Worm (Caenorhabditis elegans): ENCODE results near the gene frpr-18.

DNA sequence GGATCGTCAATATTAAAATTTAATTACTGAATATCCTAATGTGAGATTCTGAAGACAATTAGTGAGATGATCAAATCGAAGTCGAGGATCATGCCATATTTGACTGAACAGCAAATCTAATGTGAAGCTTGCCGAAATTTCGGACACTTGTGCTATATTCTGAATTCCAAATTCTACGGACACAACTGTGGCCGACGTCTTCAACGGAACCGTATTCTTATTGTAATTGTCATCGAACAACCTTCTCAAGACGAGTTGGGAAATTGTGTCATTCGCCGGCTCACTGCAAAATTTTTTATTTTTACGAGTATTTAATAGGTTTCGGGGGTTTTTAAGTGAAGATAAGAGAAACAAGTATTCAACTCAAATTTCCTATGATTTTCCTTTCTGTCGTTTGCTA, 27.7 kb upstream of the frpr-18 start, which contains the start of gene T15B7.1:
- TF ChIP-seq unc-62 (GFP tag; optimal IDR thresholded peaks at IDR 0.05) (no peak), unc-39 (tag; optimal IDR thresholded peaks at IDR 0.05) (no peak), lin-13 (tag; optimal IDR thresholded peaks at IDR 0.05) (no peak), sem-2 (GFP tag; optimal IDR thresholded peaks at IDR 0.05) (no peak), nhr-237 (tag; optimal IDR thresholded peaks at IDR 0.05) (no peak), lsy-2 (tag; optimal IDR thresholded peaks at IDR 0.05) (no peak)
